Fruit fly (Drosophila melanogaster) whole organism, pupa: ENCODE data around the gene Hexo2.

Experiments used
- CG14655 ChIP-seq: fragments of 200-800 bp; sonication (Bioruptor generic); optimal IDR thresholded peaks from 3 replicates; lab custom pipeline; 2017; ENCODE audit warnings: mild to moderate bottlenecking, missing biosample characterization, missing genetic modification reagents, missing genetic modification characterization
- CG15710 ChIP-seq: fragments of 200-800 bp; sonication (Bioruptor generic); optimal IDR thresholded peaks from 2 replicates; lab custom pipeline; 2018; ENCODE audit warnings: missing biosample characterization, mild to moderate bottlenecking, missing genetic modification characterization, moderate library complexity
- CG32121 ChIP-seq: fragments of 200-800 bp; sonication (Bioruptor generic); IDR thresholded peaks from 2 replicates; pipeline ENCODE4 v1.3.6; 2022; ENCODE audit warnings: missing biosample characterization, missing genetic modification characterization
- CG4496 ChIP-seq: fragments of 200-800 bp; sonication (Bioruptor generic); IDR thresholded peaks from 3 replicates; pipeline ENCODE4 v1.3.6; 2022; ENCODE audit warnings: missing biosample characterization, missing genetic modification characterization
- EcR ChIP-seq: fragments of 200-800 bp; sonication (Bioruptor generic); optimal IDR thresholded peaks from 3 replicates; lab custom pipeline; 2019; ENCODE audit warnings: missing biosample characterization, missing genetic modification characterization, mild to moderate bottlenecking, moderate library complexity, missing genetic modification reagents
- Ets98B ChIP-seq: fragments of 200-800 bp; sonication (Bioruptor generic); IDR thresholded peaks from 2 replicates; pipeline ENCODE4 v1.3.6; 2022; ENCODE audit warnings: missing biosample characterization, missing genetic modification characterization
- Pif1A ChIP-seq: fragments of 200-800 bp; sonication (Bioruptor generic); optimal IDR thresholded peaks from 3 replicates; lab custom pipeline; 2016; ENCODE audit warnings: missing biosample characterization, missing genetic modification characterization
- fd96Ca ChIP-seq: fragments of 200-800 bp; sonication (Bioruptor generic); IDR thresholded peaks from 3 replicates; pipeline ENCODE4 v1.3.6; 2022; ENCODE audit warnings: missing biosample characterization, missing genetic modification characterization
- gl ChIP-seq: fragments of 200-800 bp; sonication (Bioruptor generic); optimal IDR thresholded peaks from 2 replicates; lab custom pipeline; 2018; ENCODE audit warnings: missing biosample characterization, mild to moderate bottlenecking, missing genetic modification characterization
- rn ChIP-seq: fragments of 200-800 bp; sonication (Bioruptor generic); IDR thresholded peaks from 2 replicates; pipeline ENCODE4 v1.3.6; 2022; ENCODE audit warnings: missing biosample characterization, missing genetic modification characterization

DNA sequence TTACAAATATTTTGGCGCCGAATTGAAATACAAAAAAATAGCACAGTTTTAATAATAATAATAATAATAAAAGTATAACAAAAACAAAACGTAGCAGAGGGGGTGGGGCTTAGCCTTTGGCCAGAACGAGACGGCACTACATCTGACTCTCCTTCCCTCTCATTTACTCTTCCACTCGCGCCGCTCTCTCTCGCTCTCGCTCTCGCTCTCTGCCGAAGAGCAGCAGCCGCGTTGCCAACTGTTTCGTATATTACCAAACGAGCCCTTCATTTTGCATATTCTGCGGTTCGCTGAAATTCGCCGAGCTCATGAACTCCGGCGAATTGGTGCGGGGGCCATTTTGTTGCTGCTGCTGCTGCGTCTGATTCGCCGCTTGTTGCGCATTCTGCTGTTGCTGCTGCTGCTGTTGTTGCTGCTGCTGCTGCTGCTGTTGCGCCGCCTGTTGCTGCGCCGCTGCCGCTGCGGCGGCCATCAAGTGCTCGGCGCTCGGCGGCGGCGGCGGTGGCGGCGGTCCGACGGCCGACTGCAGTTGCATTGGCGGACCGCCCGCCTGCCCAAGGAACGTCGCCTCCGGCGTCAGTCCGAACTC, 48.4 kb downstream of the Hexo2 start:
- TF ChIP-seq Ets98B (GFP tag; lab: Robert Waterston, UW) (no peak), CG32121 (GFP tag; lab: Robert Waterston, UW) (no peak), CG4496 (GFP tag; lab: Robert Waterston, UW) (no peak), EcR (GFP tag; lab: Kevin White, UChicago) (no peak), fd96Ca (GFP tag; lab: Robert Waterston, UW) (no peak), CG14655 (GFP tag; lab: Kevin White, UChicago) (no peak), CG15710 (no peak), rn (GFP tag; lab: Robert Waterston, UW) (no peak), Pif1A (no peak), gl (tag; lab: Kevin White, UChicago) (no peak)
